Worm (Caenorhabditis elegans) whole organism, late embryonic: ENCODE data around the gene F55C12.2.

Experiments used
- C08G9.2 ChIP-seq: sonication (generic microtip); optimal IDR thresholded peaks from 2 replicates; lab custom pipeline; 2016; ENCODE audit warnings: mild to moderate bottlenecking, missing genetic modification characterization, moderate library complexity, missing compliant biosample characterization
- F13H6.1 ChIP-seq: sonication (generic microtip); optimal IDR thresholded peaks from 2 replicates; lab custom pipeline; 2016; ENCODE audit warnings: missing genetic modification characterization, missing compliant biosample characterization
- K02D7.2 ChIP-seq: sonication (generic microtip); optimal IDR thresholded peaks from 2 replicates; lab custom pipeline; 2017; ENCODE audit warnings: mild to moderate bottlenecking, missing genetic modification characterization, missing compliant biosample characterization
- Y22D7AL.16 ChIP-seq: sonication (generic microtip); optimal IDR thresholded peaks from 2 replicates; lab custom pipeline; 2016; ENCODE audit warnings: missing genetic modification characterization, missing compliant biosample characterization
- ceh-19 ChIP-seq: fragments of 200-800 bp; sonication (Bioruptor generic); optimal IDR thresholded peaks from 2 replicates; lab custom pipeline; 2018; ENCODE audit warnings: mild to moderate bottlenecking, missing genetic modification characterization, missing compliant biosample characterization
- ceh-24 ChIP-seq: sonication (generic microtip); optimal IDR thresholded peaks from 2 replicates; lab custom pipeline; 2016; ENCODE audit warnings: mild to moderate bottlenecking, missing genetic modification characterization, missing compliant biosample characterization
- ceh-30 ChIP-seq: fragments of 150-350 bp; optimal IDR thresholded peaks from 2 replicates; lab custom pipeline; 2014; ENCODE audit warnings: missing biosample characterization, missing genetic modification characterization
- ceh-31 ChIP-seq: sonication (generic microtip); optimal IDR thresholded peaks from 2 replicates; lab custom pipeline; 2016; ENCODE audit warnings: missing genetic modification characterization, missing compliant biosample characterization
- ceh-45 ChIP-seq: fragments of 200-800 bp; sonication (Bioruptor generic); IDR thresholded peaks from 2 replicates; pipeline ENCODE4 v1.3.6; 2022; ENCODE audit warnings: missing genetic modification reagents, missing genetic modification characterization, missing compliant biosample characterization
- ceh-48 ChIP-seq: sonication (generic microtip); optimal IDR thresholded peaks from 2 replicates; lab custom pipeline; 2016; ENCODE audit warnings: missing genetic modification characterization, inconsistent platforms, missing compliant biosample characterization
- ceh-6 ChIP-seq: fragments of 200-800 bp; sonication (Bioruptor generic); optimal IDR thresholded peaks from 2 replicates; lab custom pipeline; 2018; ENCODE audit warnings: mild to moderate bottlenecking, missing genetic modification characterization, missing compliant biosample characterization
- elt-2 ChIP-seq: sonication (generic microtip); optimal IDR thresholded peaks from 2 replicates; lab custom pipeline; 2016; ENCODE audit warnings: missing genetic modification reagents, missing genetic modification characterization, missing compliant biosample characterization
- elt-4 ChIP-seq: sonication (generic microtip); optimal IDR thresholded peaks from 2 replicates; lab custom pipeline; 2016; ENCODE audit warnings: missing genetic modification characterization, missing compliant biosample characterization
- fax-1 ChIP-seq: sonication (generic microtip); optimal IDR thresholded peaks from 2 replicates; lab custom pipeline; 2016; ENCODE audit warnings: missing genotype, missing genetic modification characterization, missing compliant biosample characterization
- fkh-10 ChIP-seq: fragments of 150-350 bp; optimal IDR thresholded peaks from 2 replicates; lab custom pipeline; 2014; ENCODE audit warnings: missing biosample characterization, missing genetic modification reagents, missing genetic modification characterization
- gmeb-2 ChIP-seq: sonication (generic microtip); optimal IDR thresholded peaks from 2 replicates; lab custom pipeline; 2016; ENCODE audit warnings: missing genetic modification characterization, inconsistent platforms, missing compliant biosample characterization
- hlh-8 ChIP-seq: sonication (generic microtip); optimal IDR thresholded peaks from 2 replicates; lab custom pipeline; 2016; ENCODE audit warnings: missing genotype, missing genetic modification characterization, missing compliant biosample characterization
- lim-6 ChIP-seq: sonication (generic microtip); optimal IDR thresholded peaks from 2 replicates; lab custom pipeline; 2016; ENCODE audit warnings: missing genetic modification characterization, missing compliant biosample characterization
- madf-2 ChIP-seq: sonication (generic microtip); optimal IDR thresholded peaks from 2 replicates; lab custom pipeline; 2017; ENCODE audit warnings: missing genetic modification characterization, missing compliant biosample characterization
- mec-3 ChIP-seq: sonication (generic microtip); optimal IDR thresholded peaks from 2 replicates; lab custom pipeline; 2016; ENCODE audit warnings: borderline replicate concordance, missing genetic modification characterization, missing compliant biosample characterization
- nfya-1 ChIP-seq: sonication (generic microtip); optimal IDR thresholded peaks from 2 replicates; lab custom pipeline; 2017; ENCODE audit warnings: missing genetic modification characterization, mild to moderate bottlenecking, missing compliant biosample characterization, antibody characterized with exemption, moderate library complexity
- pag-3 ChIP-seq: sonication (generic microtip); optimal IDR thresholded peaks from 2 replicates; lab custom pipeline; 2016; ENCODE audit warnings: missing compliant biosample characterization, missing genetic modification characterization, borderline replicate concordance
- pax-1 ChIP-seq: fragments of 150-350 bp; optimal IDR thresholded peaks from 2 replicates; lab custom pipeline; 2014; ENCODE audit warnings: missing biosample characterization, missing genetic modification characterization
- pha-2 ChIP-seq: sonication (generic microtip); optimal IDR thresholded peaks from 2 replicates; lab custom pipeline; 2017; ENCODE audit warnings: mild to moderate bottlenecking, missing genetic modification characterization, missing compliant biosample characterization
- pros-1 ChIP-seq: fragments of 150-350 bp; optimal IDR thresholded peaks from 2 replicates; lab custom pipeline; 2014; ENCODE audit warnings: missing biosample characterization, missing genetic modification reagents, missing genetic modification characterization
- ref-2 ChIP-seq: sonication (generic microtip); optimal IDR thresholded peaks from 2 replicates; lab custom pipeline; 2016; ENCODE audit warnings: missing genetic modification characterization, missing compliant biosample characterization
- rnt-1 ChIP-seq: sonication (generic microtip); optimal IDR thresholded peaks from 2 replicates; lab custom pipeline; 2016; ENCODE audit warnings: missing genetic modification characterization, missing compliant biosample characterization
- unc-3 ChIP-seq, 2 experiments: fragments of 200-800 bp in 1 of 2; sonication (Bioruptor generic) in 1 of 2; sonication (generic microtip) in 1 of 2; conservative IDR thresholded peaks in 1 of 2; optimal IDR thresholded peaks in 1 of 2; 2 replicates each; pipeline versions ENCODE4 v1.3.6 to Lab custom; 2016 to 2022; ENCODE audit warnings: missing compliant biosample characterization in 2 of 2, missing genetic modification characterization in 2 of 2, missing genetic modification reagents in 1 of 2
- unc-55 ChIP-seq: sonication (generic microtip); optimal IDR thresholded peaks from 2 replicates; lab custom pipeline; 2017; ENCODE audit warnings: missing biosample characterization, missing genetic modification reagents, missing genetic modification characterization
- unc-86 ChIP-seq: sonication (generic microtip); optimal IDR thresholded peaks from 2 replicates; lab custom pipeline; 2016; ENCODE audit warnings: missing genetic modification characterization, missing compliant biosample characterization
- zip-5 ChIP-seq: sonication (generic microtip); optimal IDR thresholded peaks from 2 replicates; lab custom pipeline; 2016; ENCODE audit warnings: missing genetic modification characterization, missing compliant biosample characterization

F55C12.2 gene

ce11 chrII:5901407-5902026 is 24.9 kb downstream of the F55C12.2 start (continued):
- TF ChIP-seq ceh-30 (tag; lab: Kevin White, UChicago) (no peak), fax-1 (tag; lab: Kevin White, UChicago) (no peak), pag-3 (tag; lab: Kevin White, UChicago) (no peak), elt-2 (no peak), gmeb-2 (no peak), rnt-1 (tag; lab: Kevin White, UChicago) (no peak), lim-6 (no peak)

- TF ChIP-seq hlh-8 (tag; lab: Kevin White, UChicago) (no peak), fkh-10 (GFP tag; lab: Kevin White, UChicago) (no peak), ceh-24 (no peak), pros-1 (tag; lab: Kevin White, UChicago) (no peak), pha-2 (tag; lab: Kevin White, UChicago) (no peak), gmeb-2 (no peak), ceh-48 (tag; lab: Kevin White, UChicago) (no peak), C08G9.2 (tag; lab: Kevin White, UChicago) (no peak)
- TF ChIP-seq, all 69 proteins: peak for 0
Measured at ce11 chrII:5902139-5902538, 25.5 kb downstream of the F55C12.2 start.

- TF ChIP-seq lim-6 (no peak), pax-1 (tag; lab: Kevin White, UChicago) (no peak), madf-2 (tag; lab: Kevin White, UChicago) (no peak), ceh-19 (GFP tag; lab: Kevin White, UChicago) (no peak), ceh-45 (GFP tag; lab: Robert Waterston, UW) (no peak), ref-2 (tag; lab: Kevin White, UChicago) (no peak), unc-55 (no peak), K02D7.2 (tag; lab: Kevin White, UChicago) (no peak)
- TF ChIP-seq, all 69 proteins: peak for 0
Measured at ce11 chrII:5904252-5904651, 27.6 kb downstream of the F55C12.2 start, which contains the start of gene tsp-18. Gene tsp-18, plus strand, starts transcription at chrII:5904552.

- TF ChIP-seq Y22D7AL.16 (tag; lab: Kevin White, UChicago) (no peak), ceh-6 (GFP tag; lab: Kevin White, UChicago) (no peak), F13H6.1 (no peak)
Measured at ce11 chrII:5906274-5906673, 29.7 kb downstream of the F55C12.2 start, which contains the start of gene F59G1.8. Gene F59G1.8, plus strand, starts transcription at chrII:5906566.

- peak; percentile 39 for TF ChIP-seq ceh-31 (tag; lab: Kevin White, UChicago)
- TF ChIP-seq madf-2 (tag; lab: Kevin White, UChicago): no peak
Measured at ce11 chrII:5907482-5907881, 30.9 kb downstream of the F55C12.2 start, which contains the start of gene vps-35. Gene vps-35, plus strand, starts transcription at chrII:5907816.

DNA sequence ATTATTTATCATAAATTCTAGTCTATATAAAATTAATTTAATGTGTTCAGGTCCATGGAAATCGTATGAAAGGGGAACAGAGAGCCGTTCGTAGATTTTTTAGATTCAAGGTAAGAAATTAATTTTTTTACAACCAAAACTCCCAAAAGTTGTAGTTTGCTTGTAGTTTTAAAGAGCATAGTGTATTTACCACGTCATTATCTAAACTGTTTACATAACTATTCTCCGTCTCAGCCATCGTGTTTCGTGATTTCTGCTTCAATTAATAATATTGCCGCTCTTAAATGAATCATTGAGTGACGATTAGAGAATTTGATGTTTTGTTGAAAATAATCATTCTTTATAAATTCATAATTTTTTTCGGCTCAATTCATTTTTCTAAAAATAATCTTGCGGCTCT is 34.7 kb downstream of the F55C12.2 start, which contains the start of gene cgt-3:
Gene cgt-3, plus strand, starts transcription at position 51 of the 400 bp plus-strand sequence.
- no peak for TF ChIP-seq unc-86 (tag; lab: Kevin White, UChicago)
- no peak for TF ChIP-seq pax-1 (tag; lab: Kevin White, UChicago)
- TF ChIP-seq zip-5: no peak
- TF ChIP-seq nfya-1 (tag; lab: Kevin White, UChicago): no peak
- TF ChIP-seq mec-3 (tag; lab: Kevin White, UChicago): no peak
- TF ChIP-seq elt-4: no peak
- TF ChIP-seq F13H6.1: no peak
- no peak for TF ChIP-seq unc-3 (GFP tag; conservative IDR thresholded peaks at IDR 0.05; lab: Robert Waterston, UW)
- TF ChIP-seq unc-3 (tag; optimal IDR thresholded peaks at IDR 0.05; lab: Kevin White, UChicago): no peak
